Fruit fly (Drosophila melanogaster): ENCODE results near the gene LysP.

LysP gene

dm6 chr3L:1216460-1216859 is 2.0 kb downstream of the LysP start (continued):
- no peak for TF ChIP-seq crp (GFP tag; optimal IDR thresholded peaks at IDR 0.05)
- TF ChIP-seq CG14014 (GFP tag; IDR thresholded peaks at IDR 0.05): no peak
- 0 out of 2 replicates have a peak, but pooled peaks have one; percentile 12 for TF ChIP-seq Rfx (GFP tag; IDR thresholded peaks at IDR 0.05)
- TF ChIP-seq CG11398 (GFP tag; optimal IDR thresholded peaks at IDR 0.05): no peak
- no peak for TF ChIP-seq CHES-1-like (GFP tag; optimal IDR thresholded peaks at IDR 0.05)
- peak; percentile 29 for TF ChIP-seq esg (GFP tag; conservative IDR thresholded peaks at IDR 0.05)
- no peak for TF ChIP-seq HLH54F (GFP tag; optimal IDR thresholded peaks at IDR 0.05)
- no peak for TF ChIP-seq CG13287 (GFP tag; IDR thresholded peaks at IDR 0.05; ENCODE audit: partially characterized antibody)
- TF ChIP-seq nerfin-2 (GFP tag; IDR thresholded peaks at IDR 0.05; ENCODE audit: partially characterized antibody): no peak
- no peak for TF ChIP-seq Fer1 (GFP tag; optimal IDR thresholded peaks at IDR 0.05)
- peak; percentile 3 for TF ChIP-seq Dad (GFP tag; optimal IDR thresholded peaks at IDR 0.05)
- TF ChIP-seq Dbx (GFP tag; IDR thresholded peaks at IDR 0.05): 0 out of 3 replicates have a peak, but pooled peaks have one; percentile 19
- TF ChIP-seq CG42726 (GFP tag; IDR thresholded peaks at IDR 0.05; ENCODE audit: partially characterized antibody): no peak
- TF ChIP-seq CG2116 (GFP tag; optimal IDR thresholded peaks at IDR 0.05): no peak
- TF ChIP-seq so (GFP tag; IDR thresholded peaks at IDR 0.05): no peak
- no peak for TF ChIP-seq HmgZ (tag; optimal IDR thresholded peaks at IDR 0.05)
- 0 out of 3 replicates have a peak, but pooled peaks have one; percentile 25 for TF ChIP-seq Aef1 (GFP tag; IDR thresholded peaks at IDR 0.05)
- TF ChIP-seq CG8924 (tag; optimal IDR thresholded peaks at IDR 0.05): peak; percentile 34
- TF ChIP-seq CG3281 (GFP tag; optimal IDR thresholded peaks at IDR 0.05): no peak
- TF ChIP-seq E2f1 (GFP tag; IDR thresholded peaks at IDR 0.05): peak; percentile 40; the same call in 1 of the 2 replicates
- TF ChIP-seq CG18599 (GFP tag; optimal IDR thresholded peaks at IDR 0.05): peak; percentile 29
- no peak for TF ChIP-seq CG11456 (GFP tag; IDR thresholded peaks at IDR 0.05)
- no peak for TF ChIP-seq CG3163 (GFP tag; optimal IDR thresholded peaks at IDR 0.05)
- TF ChIP-seq onecut (GFP tag; IDR thresholded peaks at IDR 0.05): peak; percentile 60
- no peak for TF ChIP-seq CG12744 (GFP tag; optimal IDR thresholded peaks at IDR 0.05)
- TF ChIP-seq zen2 (GFP tag; IDR thresholded peaks at IDR 0.05; ENCODE audit: partially characterized antibody): no peak
- no peak for TF ChIP-seq CG16779 (GFP tag; IDR thresholded peaks at IDR 0.05)
- peak; percentile 14 for TF ChIP-seq nau (GFP tag; optimal IDR thresholded peaks at IDR 0.05)
- no peak for TF ChIP-seq pfk (GFP tag; optimal IDR thresholded peaks at IDR 0.05)
- TF ChIP-seq CG11723 (GFP tag; optimal IDR thresholded peaks at IDR 0.05): no peak
- TF ChIP-seq pum (GFP tag; optimal IDR thresholded peaks at IDR 0.05): peak; percentile 38
- TF ChIP-seq Hr39 (optimal IDR thresholded peaks at IDR 0.05): no peak
- TF ChIP-seq tap (tag; optimal IDR thresholded peaks at IDR 0.05): peak; percentile 48
- TF ChIP-seq Side (GFP tag; optimal IDR thresholded peaks at IDR 0.05): no peak
- no peak for TF ChIP-seq CG7963 (GFP tag; IDR thresholded peaks at IDR 0.05; ENCODE audit: partially characterized antibody)
- no peak for TF ChIP-seq gsb (GFP tag; IDR thresholded peaks at IDR 0.05)
- TF ChIP-seq CG7372 (GFP tag; IDR thresholded peaks at IDR 0.05): no peak
- peak; percentile 64 for TF ChIP-seq CG2712 (tag; optimal IDR thresholded peaks at IDR 0.05)
- TF ChIP-seq CG5245 (GFP tag; optimal IDR thresholded peaks at IDR 0.05): peak; percentile 55
- peak; percentile 53 for TF ChIP-seq Asciz (GFP tag; optimal IDR thresholded peaks at IDR 0.05)
- no peak for TF ChIP-seq fd64A (GFP tag; optimal IDR thresholded peaks at IDR 0.05)
- TF ChIP-seq Spps (tag; optimal IDR thresholded peaks at IDR 0.05): peak; percentile 21
- no peak for TF ChIP-seq ab (GFP tag; optimal IDR thresholded peaks at IDR 0.05)
- peak; percentile 13 for TF ChIP-seq Hsf (GFP tag; optimal IDR thresholded peaks at IDR 0.05)
- no peak for TF ChIP-seq Trl (optimal IDR thresholded peaks at IDR 0.05)
- peak; percentile 2 for TF ChIP-seq Trl (GFP tag; optimal IDR thresholded peaks at IDR 0.05)
- TF ChIP-seq CG6689 (GFP tag; IDR thresholded peaks at IDR 0.05): peak; percentile 59; the same call in 1 of the 2 replicates
- TF ChIP-seq CG17829 (tag; optimal IDR thresholded peaks at IDR 0.05): peak; percentile 48
- no peak for TF ChIP-seq cg (GFP tag; optimal IDR thresholded peaks at IDR 0.05)
